Fruit fly (Drosophila melanogaster): ENCODE measurements around the gene CG17122.

Gene CG17122

DNA sequence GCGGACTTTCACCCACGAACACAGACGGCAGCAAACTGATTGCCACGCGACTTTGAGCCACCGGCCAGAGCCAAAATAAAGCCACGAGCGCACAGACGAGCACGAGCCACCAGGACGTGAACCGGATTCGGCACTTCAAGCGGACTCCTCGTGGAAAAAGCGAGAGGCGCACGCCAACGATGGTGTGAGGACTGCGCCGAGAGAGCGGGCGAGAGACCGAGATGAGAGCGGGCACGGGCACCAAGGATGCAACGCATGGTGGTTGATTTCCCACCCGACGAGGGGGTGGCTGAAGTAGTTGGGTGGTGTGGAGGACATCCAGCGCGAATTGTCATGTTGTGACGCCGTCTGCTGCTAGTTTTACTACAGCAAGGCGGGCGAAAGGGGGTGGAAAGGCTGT lies 20.0 kb upstream of the CG17122 start, which contains the start of gene gogo (continued):
- TF ChIP-seq Deaf1 (tag; optimal IDR thresholded peaks at IDR 0.05) (peak; percentile 98), CG13894 (tag; optimal IDR thresholded peaks at IDR 0.05) (peak; percentile 34), CG3163 (GFP tag; optimal IDR thresholded peaks at IDR 0.05) (peak; percentile 7), crp (GFP tag; optimal IDR thresholded peaks at IDR 0.05) (no peak), CG16815 (GFP tag; optimal IDR thresholded peaks at IDR 0.05) (no peak), CG3847 (GFP tag; IDR thresholded peaks at IDR 0.05) (no peak), HmgZ (tag; optimal IDR thresholded peaks at IDR 0.05) (no peak), CG12391 (tag; optimal IDR thresholded peaks at IDR 0.05) (no peak), nerfin-1 (tag; optimal IDR thresholded peaks at IDR 0.05) (peak; percentile 10), zen (tag; optimal IDR thresholded peaks at IDR 0.05) (peak; percentile 7), CG4707 (GFP tag; optimal IDR thresholded peaks at IDR 0.05) (no peak), BtbVII (GFP tag; optimal IDR thresholded peaks at IDR 0.05) (no peak), pzg (GFP tag; optimal IDR thresholded peaks at IDR 0.05) (peak; percentile 2), CG2678 (tag; optimal IDR thresholded peaks at IDR 0.05) (no peak), bowl (GFP tag; IDR thresholded peaks at IDR 0.05) (no peak), crol (GFP tag; IDR thresholded peaks at IDR 0.05) (peak; percentile 57; the same call in 1 of the 2 replicates), usp (GFP tag; optimal IDR thresholded peaks at IDR 0.05) (no peak), Bgb (GFP tag; IDR thresholded peaks at IDR 0.05; ENCODE audit: partially characterized antibody) (peak; percentile 38; the same call in 1 of the 2 replicates), knrl (GFP tag; IDR thresholded peaks at IDR 0.05; ENCODE audit: partially characterized antibody) (no peak), Jarid2 (GFP tag; optimal IDR thresholded peaks at IDR 0.05) (peak; percentile 60), Antp (GFP tag; optimal IDR thresholded peaks at IDR 0.05) (no peak), ci (GFP tag; IDR thresholded peaks at IDR 0.05) (peak; percentile 57; the same call in 1 of the 3 replicates), Trl (optimal IDR thresholded peaks at IDR 0.05) (peak; percentile 46 to 65), Trl (GFP tag; optimal IDR thresholded peaks at IDR 0.05) (no peak), her (GFP tag; optimal IDR thresholded peaks at IDR 0.05) (peak; percentile 24), nerfin-2 (GFP tag; IDR thresholded peaks at IDR 0.05; ENCODE audit: partially characterized antibody) (no peak), Dll (GFP tag; IDR thresholded peaks at IDR 0.05; ENCODE audit: partially characterized antibody) (no peak), MBD-R2 (GFP tag; IDR thresholded peaks at IDR 0.05) (no peak), yki (optimal IDR thresholded peaks at IDR 0.05) (peak; percentile 35), sna (GFP tag; IDR thresholded peaks at IDR 0.05; ENCODE audit: partially characterized antibody) (no peak), CG31365 (tag; optimal IDR thresholded peaks at IDR 0.05) (no peak), CG5953 (GFP tag; IDR thresholded peaks at IDR 0.05) (no peak), prd (optimal IDR thresholded peaks at IDR 0.05) (no peak), prd (GFP tag; IDR thresholded peaks at IDR 0.05) (0 out of 3 replicates have a peak, but pooled peaks have one; percentile 11), Aef1 (GFP tag; IDR thresholded peaks at IDR 0.05) (no peak), ewg (GFP tag; optimal IDR thresholded peaks at IDR 0.05) (peak; percentile 87), tx (GFP tag; optimal IDR thresholded peaks at IDR 0.05) (no peak), Dip3 (GFP tag; optimal IDR thresholded peaks at IDR 0.05) (no peak), CG34422 (GFP tag; IDR thresholded peaks at IDR 0.05) (0 out of 3 replicates have a peak, but pooled peaks have one; percentile 34), CG7963 (GFP tag; IDR thresholded peaks at IDR 0.05; ENCODE audit: partially characterized antibody) (0 out of 3 replicates have a peak, but pooled peaks have one; percentile 27)

DNA sequence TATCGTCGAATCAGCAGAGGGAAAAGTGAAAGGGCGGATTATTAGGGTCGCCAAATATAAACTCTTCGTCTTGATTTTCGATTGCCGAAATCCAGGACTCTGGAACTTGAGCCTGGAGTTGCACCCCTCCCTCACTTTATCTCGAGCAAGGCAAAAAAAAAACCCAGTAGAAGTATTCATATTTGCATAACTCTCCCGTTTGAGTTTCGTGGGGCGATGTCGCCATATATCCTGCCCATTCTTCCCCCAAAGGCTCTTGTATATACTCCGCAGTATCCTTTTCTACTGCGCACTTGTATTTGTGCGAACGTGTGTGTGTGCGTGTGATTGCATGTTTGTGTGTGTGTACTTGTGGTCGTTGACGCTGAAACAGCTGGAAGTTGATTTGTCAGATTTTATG lies 11.9 kb upstream of the CG17122 start:
- TF ChIP-seq CG13894 (tag; optimal IDR thresholded peaks at IDR 0.05) (peak; percentile 93), CG14441 (GFP tag; IDR thresholded peaks at IDR 0.05) (no peak), PHDP (tag; optimal IDR thresholded peaks at IDR 0.05) (no peak), knrl (GFP tag; IDR thresholded peaks at IDR 0.05; ENCODE audit: partially characterized antibody) (no peak), cg (GFP tag; optimal IDR thresholded peaks at IDR 0.05) (peak; percentile 28), CG42726 (GFP tag; IDR thresholded peaks at IDR 0.05; ENCODE audit: partially characterized antibody) (no peak), CG2202 (tag; optimal IDR thresholded peaks at IDR 0.05) (no peak), CG34422 (GFP tag; IDR thresholded peaks at IDR 0.05) (no peak), abd-A (tag; optimal IDR thresholded peaks at IDR 0.05) (peak; percentile 16), CG8359 (GFP tag; optimal IDR thresholded peaks at IDR 0.05; ENCODE audit: borderline replicate concordance) (no peak), lilli (GFP tag; optimal IDR thresholded peaks at IDR 0.05) (no peak), bab2 (GFP tag; optimal IDR thresholded peaks at IDR 0.05) (no peak), CG14014 (GFP tag; IDR thresholded peaks at IDR 0.05) (no peak)

Data from whole organism, embryonic.